Worm (Caenorhabditis elegans) whole organism, late embryonic: Measurements from ENCODE around the gene chtb-2.

ENCODE experiments used
- C08G9.2 ChIP-seq: sonication (generic microtip); optimal IDR thresholded peaks from 2 replicates; lab custom pipeline; 2016; ENCODE audit warnings: mild to moderate bottlenecking, missing genetic modification characterization, moderate library complexity, missing compliant biosample characterization
- C38D4.7 ChIP-seq: fragments of 200-800 bp; sonication (Bioruptor generic); optimal IDR thresholded peaks from 2 replicates; lab custom pipeline; 2018; ENCODE audit warnings: mild to moderate bottlenecking, missing genetic modification characterization, moderate library complexity, missing compliant biosample characterization
- F13H6.1 ChIP-seq: sonication (generic microtip); optimal IDR thresholded peaks from 2 replicates; lab custom pipeline; 2016; ENCODE audit warnings: missing genetic modification characterization, missing compliant biosample characterization
- K09A11.1 ChIP-seq: sonication (generic microtip); optimal IDR thresholded peaks from 2 replicates; lab custom pipeline; 2017; ENCODE audit warnings: antibody characterized with exemption, mild to moderate bottlenecking, missing genetic modification characterization, missing compliant biosample characterization; ENCODE audit not compliant: insufficient read depth
- T23F11.4 ChIP-seq: fragments of 200-800 bp; sonication (Bioruptor generic); optimal IDR thresholded peaks from 2 replicates; lab custom pipeline; 2018; ENCODE audit warnings: mild to moderate bottlenecking, missing genetic modification characterization, missing compliant biosample characterization
- Y22D7AL.16 ChIP-seq: sonication (generic microtip); optimal IDR thresholded peaks from 2 replicates; lab custom pipeline; 2016; ENCODE audit warnings: missing genetic modification characterization, missing compliant biosample characterization
- ahr-1 ChIP-seq: sonication (generic microtip); optimal IDR thresholded peaks from 2 replicates; lab custom pipeline; 2016; ENCODE audit warnings: missing genetic modification characterization, missing compliant biosample characterization
- ama-1 ChIP-seq: fragments of 150-350 bp; optimal IDR thresholded peaks from 2 replicates; lab custom pipeline; 2014
- ceh-18 ChIP-seq: sonication (generic microtip); optimal IDR thresholded peaks from 2 replicates; lab custom pipeline; 2016; ENCODE audit warnings: missing genetic modification characterization, missing compliant biosample characterization
- ceh-2 ChIP-seq: sonication (generic microtip); optimal IDR thresholded peaks from 2 replicates; lab custom pipeline; 2016; ENCODE audit warnings: missing genotype, missing genetic modification characterization, missing compliant biosample characterization
- ceh-30 ChIP-seq: fragments of 150-350 bp; optimal IDR thresholded peaks from 2 replicates; lab custom pipeline; 2014; ENCODE audit warnings: missing biosample characterization, missing genetic modification characterization
- ceh-31 ChIP-seq: sonication (generic microtip); optimal IDR thresholded peaks from 2 replicates; lab custom pipeline; 2016; ENCODE audit warnings: missing genetic modification characterization, missing compliant biosample characterization
- ceh-34 ChIP-seq: sonication (generic microtip); optimal IDR thresholded peaks from 2 replicates; lab custom pipeline; 2016; ENCODE audit warnings: mild to moderate bottlenecking, missing genetic modification characterization, missing compliant biosample characterization
- ceh-48 ChIP-seq: sonication (generic microtip); optimal IDR thresholded peaks from 2 replicates; lab custom pipeline; 2016; ENCODE audit warnings: missing genetic modification characterization, inconsistent platforms, missing compliant biosample characterization
- ceh-6 ChIP-seq: fragments of 200-800 bp; sonication (Bioruptor generic); optimal IDR thresholded peaks from 2 replicates; lab custom pipeline; 2018; ENCODE audit warnings: mild to moderate bottlenecking, missing genetic modification characterization, missing compliant biosample characterization
- ceh-9 ChIP-seq: sonication (generic microtip); optimal IDR thresholded peaks from 2 replicates; lab custom pipeline; 2016; ENCODE audit warnings: mild to moderate bottlenecking, missing genetic modification characterization, inconsistent platforms, missing compliant biosample characterization
- che-1 ChIP-seq: sonication (generic microtip); optimal IDR thresholded peaks from 2 replicates; lab custom pipeline; 2016; ENCODE audit warnings: mild to moderate bottlenecking, missing genetic modification characterization, missing compliant biosample characterization
- dve-1 ChIP-seq: sonication (generic microtip); optimal IDR thresholded peaks from 2 replicates; lab custom pipeline; 2017; ENCODE audit warnings: antibody characterized with exemption, mild to moderate bottlenecking, missing genetic modification characterization, missing compliant biosample characterization
- eyg-1 ChIP-seq: sonication (generic microtip); optimal IDR thresholded peaks from 2 replicates; lab custom pipeline; 2016; ENCODE audit warnings: missing genotype, missing genetic modification characterization, missing compliant biosample characterization
- fax-1 ChIP-seq: sonication (generic microtip); optimal IDR thresholded peaks from 2 replicates; lab custom pipeline; 2016; ENCODE audit warnings: missing genotype, missing genetic modification characterization, missing compliant biosample characterization
- fkh-10 ChIP-seq: fragments of 150-350 bp; optimal IDR thresholded peaks from 2 replicates; lab custom pipeline; 2014; ENCODE audit warnings: missing biosample characterization, missing genetic modification reagents, missing genetic modification characterization
- fkh-6 ChIP-seq: sonication (generic microtip); optimal IDR thresholded peaks from 2 replicates; lab custom pipeline; 2016; ENCODE audit warnings: missing genetic modification characterization, missing compliant biosample characterization
- hlh-6 ChIP-seq: sonication (generic microtip); optimal IDR thresholded peaks from 2 replicates; lab custom pipeline; 2016; ENCODE audit warnings: missing genotype, missing genetic modification characterization, missing compliant biosample characterization
- hlh-8 ChIP-seq: sonication (generic microtip); optimal IDR thresholded peaks from 2 replicates; lab custom pipeline; 2016; ENCODE audit warnings: missing genotype, missing genetic modification characterization, missing compliant biosample characterization
- nfya-1 ChIP-seq: sonication (generic microtip); optimal IDR thresholded peaks from 2 replicates; lab custom pipeline; 2017; ENCODE audit warnings: missing genetic modification characterization, mild to moderate bottlenecking, missing compliant biosample characterization, antibody characterized with exemption, moderate library complexity
- nhr-232 ChIP-seq: sonication (generic microtip); optimal IDR thresholded peaks from 2 replicates; lab custom pipeline; 2016; ENCODE audit warnings: missing genetic modification characterization, missing compliant biosample characterization
- pag-3 ChIP-seq: sonication (generic microtip); optimal IDR thresholded peaks from 2 replicates; lab custom pipeline; 2016; ENCODE audit warnings: missing compliant biosample characterization, missing genetic modification characterization, borderline replicate concordance
- pat-9 ChIP-seq: fragments of 200-800 bp; sonication (Bioruptor generic); optimal IDR thresholded peaks from 2 replicates; lab custom pipeline; 2018; ENCODE audit warnings: mild to moderate bottlenecking, missing genetic modification characterization, moderate library complexity, missing compliant biosample characterization
- pqm-1 ChIP-seq: sonication (generic microtip); optimal IDR thresholded peaks from 2 replicates; lab custom pipeline; 2016; ENCODE audit warnings: missing genetic modification characterization, missing compliant biosample characterization
- pros-1 ChIP-seq: fragments of 150-350 bp; optimal IDR thresholded peaks from 2 replicates; lab custom pipeline; 2014; ENCODE audit warnings: missing biosample characterization, missing genetic modification reagents, missing genetic modification characterization
- ref-2 ChIP-seq: sonication (generic microtip); optimal IDR thresholded peaks from 2 replicates; lab custom pipeline; 2016; ENCODE audit warnings: missing genetic modification characterization, missing compliant biosample characterization
- rnt-1 ChIP-seq: sonication (generic microtip); optimal IDR thresholded peaks from 2 replicates; lab custom pipeline; 2016; ENCODE audit warnings: missing genetic modification characterization, missing compliant biosample characterization
- sdc-2 ChIP-seq: sonication (generic microtip); optimal IDR thresholded peaks from 2 replicates; lab custom pipeline; 2016; ENCODE audit warnings: missing genotype, missing genetic modification characterization, missing compliant biosample characterization
- syd-9 ChIP-seq: sonication (generic microtip); optimal IDR thresholded peaks from 2 replicates; lab custom pipeline; 2016; ENCODE audit warnings: mild to moderate bottlenecking, missing genetic modification characterization, moderate library complexity, missing compliant biosample characterization
- unc-3 ChIP-seq, 2 experiments: fragments of 200-800 bp in 1 of 2; sonication (Bioruptor generic) in 1 of 2; sonication (generic microtip) in 1 of 2; conservative IDR thresholded peaks in 1 of 2; optimal IDR thresholded peaks in 1 of 2; 2 replicates each; pipeline versions ENCODE4 v1.3.6 to Lab custom; 2016 to 2022; ENCODE audit warnings: missing compliant biosample characterization in 2 of 2, missing genetic modification characterization in 2 of 2, missing genetic modification reagents in 1 of 2
- unc-86 ChIP-seq: sonication (generic microtip); optimal IDR thresholded peaks from 2 replicates; lab custom pipeline; 2016; ENCODE audit warnings: missing genetic modification characterization, missing compliant biosample characterization
- ztf-16 ChIP-seq: sonication (generic microtip); optimal IDR thresholded peaks from 2 replicates; lab custom pipeline; 2017; ENCODE audit warnings: missing genetic modification characterization, missing compliant biosample characterization

Gene chtb-2

ce11 chrIII:6519949-6520348, 36.9 kb downstream of the chtb-2 start, which contains the start of gene C09E7.10:
Gene C09E7.10, minus strand, starts transcription at chrIII:6520049.
- no peak for TF ChIP-seq fkh-6 (tag; lab: Kevin White, UChicago)
- TF ChIP-seq ahr-1 (tag; lab: Kevin White, UChicago): no peak
- no peak for TF ChIP-seq ceh-6 (GFP tag; lab: Kevin White, UChicago)
- TF ChIP-seq, all 69 proteins: peak for 0

ce11 chrIII:6525557-6525956, 42.5 kb downstream of the chtb-2 start, which contains the start of gene oig-1:
Gene oig-1, minus strand, starts transcription at chrIII:6525657.
- TF ChIP-seq hlh-6 (no peak), eyg-1 (tag; lab: Kevin White, UChicago) (no peak), hlh-8 (tag; lab: Kevin White, UChicago) (no peak)

- TF ChIP-seq rnt-1 (tag; lab: Kevin White, UChicago) (no peak), Y22D7AL.16 (tag; lab: Kevin White, UChicago) (no peak), ceh-48 (tag; lab: Kevin White, UChicago) (no peak)
These were observed 44.9 kb downstream of the chtb-2 start, which contains the start of gene pqn-10 for ce11 chrIII:6527902-6528301. Gene pqn-10, plus strand, starts transcription at chrIII:6528202.

ce11 chrIII:6531099-6531498, 48.1 kb downstream of the chtb-2 start, which contains the start of gene C09E7.11:
Gene C09E7.11, plus strand, starts transcription at chrIII:6531399.
- TF ChIP-seq K09A11.1 (tag; lab: Kevin White, UChicago) (no peak), fax-1 (tag; lab: Kevin White, UChicago) (no peak), C08G9.2 (tag; lab: Kevin White, UChicago) (no peak), nhr-232 (tag; lab: Kevin White, UChicago) (no peak), fkh-6 (tag; lab: Kevin White, UChicago) (no peak), syd-9 (tag; lab: Kevin White, UChicago) (no peak), ceh-30 (tag; lab: Kevin White, UChicago) (no peak), unc-86 (tag; lab: Kevin White, UChicago) (no peak), hlh-8 (tag; lab: Kevin White, UChicago) (no peak), pros-1 (tag; lab: Kevin White, UChicago) (no peak), nfya-1 (tag; lab: Kevin White, UChicago) (no peak), ceh-34 (tag; lab: Kevin White, UChicago) (no peak), dve-1 (tag; lab: Kevin White, UChicago) (no peak), sdc-2 (tag; lab: Kevin White, UChicago) (no peak), pqm-1 (tag; lab: Kevin White, UChicago) (no peak)

- TF ChIP-seq che-1: no peak
- no peak for TF ChIP-seq pag-3
- no peak for TF ChIP-seq ama-1 (lab: Kevin White, UChicago)
- no peak for TF ChIP-seq fkh-10
- TF ChIP-seq ref-2 (tag; lab: Kevin White, UChicago): no peak
- no peak for TF ChIP-seq F13H6.1 (tag; lab: Kevin White, UChicago)
- TF ChIP-seq C38D4.7 (GFP tag; lab: Kevin White, UChicago): no peak
- TF ChIP-seq ceh-9 (tag; lab: Kevin White, UChicago): no peak
- no peak for TF ChIP-seq ztf-16
- no peak for TF ChIP-seq unc-3 (GFP tag; conservative IDR thresholded peaks at IDR 0.05; lab: Robert Waterston, UW)
- no peak for TF ChIP-seq unc-3 (tag; optimal IDR thresholded peaks at IDR 0.05; lab: Kevin White, UChicago)
- no peak for TF ChIP-seq pat-9 (tag; lab: Kevin White, UChicago)
- TF ChIP-seq ceh-31: no peak
- TF ChIP-seq T23F11.4: no peak
- TF ChIP-seq ceh-2 (tag; lab: Kevin White, UChicago): no peak
- no peak for TF ChIP-seq ceh-18 (tag; lab: Kevin White, UChicago)
- TF ChIP-seq hlh-8 (tag; lab: Kevin White, UChicago): no peak
These were observed 49.6 kb downstream of the chtb-2 start, which contains the start of gene srxa-5 for ce11 chrIII:6532647-6533046. Gene srxa-5, plus strand, starts transcription at chrIII:6532947.
